Fruit fly (Drosophila melanogaster): ENCODE results near the gene TotF.

TotF gene

DNA sequence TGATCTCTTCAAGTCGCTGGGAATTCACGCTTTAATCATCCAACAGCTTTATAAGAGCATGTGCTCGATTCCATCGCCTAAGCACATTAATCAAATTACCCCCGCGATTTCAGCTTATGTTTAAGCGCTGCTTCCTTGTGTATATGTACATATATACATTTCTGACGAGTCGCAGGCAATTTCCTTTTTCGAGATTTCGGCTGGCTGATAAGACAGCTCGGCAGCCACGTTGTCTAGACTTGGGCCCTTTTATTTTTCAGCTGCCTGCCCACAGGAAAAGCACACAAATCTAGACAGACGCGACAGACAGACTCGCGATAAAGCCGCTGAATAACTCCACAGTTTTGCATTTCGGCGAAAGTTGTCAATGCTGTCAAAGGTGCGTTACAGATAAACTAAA lies 30.3 kb upstream of the TotF start:
- TF ChIP-seq HLH106 (tag; optimal IDR thresholded peaks at IDR 0.05) (no peak), Sp1 (GFP tag; optimal IDR thresholded peaks at IDR 0.05) (no peak), foxo (GFP tag; optimal IDR thresholded peaks at IDR 0.05) (no peak), lola (GFP tag; optimal IDR thresholded peaks at IDR 0.05) (no peak), jim (GFP tag; optimal IDR thresholded peaks at IDR 0.05) (no peak), CrebA (GFP tag; optimal IDR thresholded peaks at IDR 0.05; ENCODE audit: borderline replicate concordance) (no peak), brk (GFP tag; optimal IDR thresholded peaks at IDR 0.05) (no peak), psq (GFP tag; optimal IDR thresholded peaks at IDR 0.05) (no peak)

DNA sequence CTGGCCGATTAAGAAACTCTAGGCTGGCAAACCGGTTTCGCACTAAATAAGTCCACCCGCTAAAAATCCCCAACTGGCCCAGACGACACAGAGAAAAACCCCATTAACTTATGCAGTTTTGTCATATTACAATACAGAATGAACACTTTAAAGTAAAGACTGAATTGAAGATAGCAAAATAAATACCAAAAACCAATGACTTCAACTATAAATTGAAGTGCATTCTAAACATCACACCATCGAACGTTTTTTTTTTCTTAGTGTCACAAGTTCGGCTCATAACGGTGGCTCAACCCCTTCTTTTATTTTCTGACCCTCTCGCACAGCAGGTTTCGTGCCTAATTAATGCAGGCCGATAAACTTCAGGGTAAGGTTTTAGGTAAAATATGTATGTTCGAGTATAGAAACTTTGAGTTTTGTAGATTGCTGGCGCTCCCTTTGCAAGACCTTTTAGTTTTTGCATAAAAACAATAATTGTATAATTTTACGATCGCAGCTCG lies 29.2 kb upstream of the TotF start:
- TF ChIP-seq usp (GFP tag; optimal IDR thresholded peaks at IDR 0.05), result no peak
- TF ChIP-seq Abd-B (GFP tag; optimal IDR thresholded peaks at IDR 0.05), result no peak
- peak; percentile 43 for TF ChIP-seq Sp1 (GFP tag; optimal IDR thresholded peaks at IDR 0.05)
- peak; percentile 77 for TF ChIP-seq rgr (GFP tag; optimal IDR thresholded peaks at IDR 0.05)
- peak; percentile 22 for TF ChIP-seq woc (GFP tag; optimal IDR thresholded peaks at IDR 0.05)
- peak; percentile 62 for TF ChIP-seq psq (GFP tag; optimal IDR thresholded peaks at IDR 0.05)
- no peak for TF ChIP-seq CG9705 (GFP tag; optimal IDR thresholded peaks at IDR 0.05)
- no peak for TF ChIP-seq Rel (GFP tag; optimal IDR thresholded peaks at IDR 0.05)
- TF ChIP-seq Rel (tag; optimal IDR thresholded peaks at IDR 0.05), result peak; percentile 10
- peak; percentile 84 for TF ChIP-seq sv (GFP tag; optimal IDR thresholded peaks at IDR 0.05)
- TF ChIP-seq Dfd (GFP tag; optimal IDR thresholded peaks at IDR 0.05), result no peak
- no peak for TF ChIP-seq Hr83 (GFP tag; optimal IDR thresholded peaks at IDR 0.05; ENCODE audit: poor library complexity, severe bottlenecking)
- TF ChIP-seq GATAd (GFP tag; optimal IDR thresholded peaks at IDR 0.05), result no peak
- peak; percentile 14 for TF ChIP-seq Jra (GFP tag; optimal IDR thresholded peaks at IDR 0.05)
- peak; percentile 81 for TF ChIP-seq ey (GFP tag; optimal IDR thresholded peaks at IDR 0.05)
- peak; percentile 82 for TF ChIP-seq br (GFP tag; optimal IDR thresholded peaks at IDR 0.05)
- TF ChIP-seq jim (GFP tag; optimal IDR thresholded peaks at IDR 0.05), result no peak
- no peak for TF ChIP-seq Dif (GFP tag; optimal IDR thresholded peaks at IDR 0.05; ENCODE audit: partially characterized antibody)
- TF ChIP-seq brk (GFP tag; optimal IDR thresholded peaks at IDR 0.05), result peak; percentile 60
- peak; percentile 51 for TF ChIP-seq dmrt93B (GFP tag; optimal IDR thresholded peaks at IDR 0.05)
- no peak for TF ChIP-seq dl (GFP tag; optimal IDR thresholded peaks at IDR 0.05; ENCODE audit: insufficient read depth in 1 of 2, partially characterized antibody in 2 of 2)
- peak; percentile 50 for TF ChIP-seq HLH106 (tag; optimal IDR thresholded peaks at IDR 0.05)
- no peak for TF ChIP-seq N (GFP tag; optimal IDR thresholded peaks at IDR 0.05)
- peak; percentile 43 for TF ChIP-seq h (GFP tag; optimal IDR thresholded peaks at IDR 0.05)
- TF ChIP-seq dsf (GFP tag; optimal IDR thresholded peaks at IDR 0.05; ENCODE audit: borderline replicate concordance), result no peak
- no peak for TF ChIP-seq Vsx2 (GFP tag; optimal IDR thresholded peaks at IDR 0.05; ENCODE audit: partially characterized antibody)
- no peak for TF ChIP-seq CrebA (GFP tag; optimal IDR thresholded peaks at IDR 0.05; ENCODE audit: borderline replicate concordance)
- no peak for TF ChIP-seq Myc (optimal IDR thresholded peaks at IDR 0.05)
- peak; percentile 51 for TF ChIP-seq tai (GFP tag; optimal IDR thresholded peaks at IDR 0.05)
- TF ChIP-seq Hnf4 (GFP tag; optimal IDR thresholded peaks at IDR 0.05), result peak; percentile 82
- no peak for TF ChIP-seq Mio (GFP tag; optimal IDR thresholded peaks at IDR 0.05)
- TF ChIP-seq Hr78 (GFP tag; optimal IDR thresholded peaks at IDR 0.05), result no peak
- peak; percentile 82 for TF ChIP-seq OdsH (GFP tag; optimal IDR thresholded peaks at IDR 0.05)
- peak; percentile 87 for TF ChIP-seq fru (GFP tag; optimal IDR thresholded peaks at IDR 0.05)
- TF ChIP-seq lola (GFP tag; optimal IDR thresholded peaks at IDR 0.05), result no peak
- peak in 1 of 2 experiments; percentile 82 for TF ChIP-seq foxo (GFP tag; optimal IDR thresholded peaks at IDR 0.05)
- TF ChIP-seq pan (optimal IDR thresholded peaks at IDR 0.05), result no peak
- TF ChIP-seq sage (GFP tag; optimal IDR thresholded peaks at IDR 0.05), result no peak
- TF ChIP-seq CG32264 (GFP tag; optimal IDR thresholded peaks at IDR 0.05), result no peak

DNA sequence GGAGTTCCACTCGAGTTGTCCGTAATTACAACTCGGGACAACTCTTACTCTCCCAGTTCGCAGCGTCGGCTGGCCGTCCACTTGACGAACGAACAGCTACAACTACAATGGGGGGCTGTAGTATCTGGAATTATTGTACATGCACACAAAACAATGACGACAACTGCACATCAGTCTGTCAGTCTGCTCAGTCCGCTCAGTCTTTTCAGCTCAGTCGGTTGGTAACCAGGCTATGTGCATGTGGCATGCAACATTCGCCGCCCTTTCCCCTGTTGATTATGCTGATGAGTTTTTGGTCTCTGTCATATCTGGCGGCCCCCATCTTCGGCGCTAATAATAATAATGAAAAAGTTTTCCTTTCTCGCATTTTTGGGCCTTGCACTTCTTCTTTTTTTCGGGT lies 27.9 kb upstream of the TotF start:
- no peak for TF ChIP-seq h (GFP tag; optimal IDR thresholded peaks at IDR 0.05)
- no peak for TF ChIP-seq N (GFP tag; optimal IDR thresholded peaks at IDR 0.05)
- no peak for TF ChIP-seq Hr83 (GFP tag; optimal IDR thresholded peaks at IDR 0.05; ENCODE audit: poor library complexity, severe bottlenecking)
